Fruit fly (Drosophila melanogaster): Measurements from ENCODE around the gene cDIP.

The cDIP gene

dm6 chr3R:21199953-21200368 is 39.1 kb upstream of the cDIP start (continued):
- TF ChIP-seq CG15269 (tag; optimal IDR thresholded peaks at IDR 0.05) = no peak
- peak; percentile 6; the same call in 1 of the 2 replicates for TF ChIP-seq E2f2 (GFP tag; IDR thresholded peaks at IDR 0.05)
- TF ChIP-seq bowl (GFP tag; IDR thresholded peaks at IDR 0.05) = no peak
- no peak for TF ChIP-seq CG15479 (GFP tag; optimal IDR thresholded peaks at IDR 0.05)
- TF ChIP-seq vvl (GFP tag; IDR thresholded peaks at IDR 0.05) = 0 out of 2 replicates have a peak, but pooled peaks have one; percentile 12
- peak; percentile 49 for TF ChIP-seq CG10209 (GFP tag; optimal IDR thresholded peaks at IDR 0.05)
- no peak for TF ChIP-seq CG11398 (GFP tag; optimal IDR thresholded peaks at IDR 0.05)
- TF ChIP-seq abd-A (tag; optimal IDR thresholded peaks at IDR 0.05) = no peak
- TF ChIP-seq CG4328 (GFP tag; optimal IDR thresholded peaks at IDR 0.05) = no peak
- no peak for TF ChIP-seq CG10565 (GFP tag; optimal IDR thresholded peaks at IDR 0.05)
- no peak for TF ChIP-seq Dll (GFP tag; IDR thresholded peaks at IDR 0.05; ENCODE audit: partially characterized antibody)
- TF ChIP-seq HHEX (GFP tag; optimal IDR thresholded peaks at IDR 0.05) = no peak
- TF ChIP-seq wor (GFP tag; IDR thresholded peaks at IDR 0.05) = 0 out of 2 replicates have a peak, but pooled peaks have one; percentile 18
- no peak for TF ChIP-seq Bteb2 (GFP tag; optimal IDR thresholded peaks at IDR 0.05)
- TF ChIP-seq vfl (GFP tag; optimal IDR thresholded peaks at IDR 0.05) = no peak
- TF ChIP-seq lola (GFP tag; optimal IDR thresholded peaks at IDR 0.05) = peak in 1 of 3 experiments; percentile 66
- no peak for TF ChIP-seq CG3847 (GFP tag; IDR thresholded peaks at IDR 0.05)
- TF ChIP-seq slou (GFP tag; optimal IDR thresholded peaks at IDR 0.05) = no peak
- no peak for TF ChIP-seq Dfd (GFP tag; optimal IDR thresholded peaks at IDR 0.05)
- TF ChIP-seq seq (GFP tag; IDR thresholded peaks at IDR 0.05) = peak; percentile 37; the same call in 1 of the 2 replicates
- TF ChIP-seq BtbVII (GFP tag; optimal IDR thresholded peaks at IDR 0.05) = no peak
- TF ChIP-seq H2.0 (GFP tag; IDR thresholded peaks at IDR 0.05) = no peak
- no peak for TF ChIP-seq MBD-R2 (GFP tag; IDR thresholded peaks at IDR 0.05)
- TF ChIP-seq CG4854 (GFP tag; optimal IDR thresholded peaks at IDR 0.05) = no peak
- TF ChIP-seq Trl (optimal IDR thresholded peaks at IDR 0.05) = no peak
- peak; percentile 0 for TF ChIP-seq Trl (GFP tag; optimal IDR thresholded peaks at IDR 0.05)
- TF ChIP-seq Max (GFP tag; optimal IDR thresholded peaks at IDR 0.05) = no peak
- no peak for TF ChIP-seq Fer2 (tag; optimal IDR thresholded peaks at IDR 0.05)
- TF ChIP-seq CG8281 (tag; optimal IDR thresholded peaks at IDR 0.05) = no peak
- TF ChIP-seq B-H2 (GFP tag; optimal IDR thresholded peaks at IDR 0.05) = no peak
- no peak for TF ChIP-seq Bgb (GFP tag; IDR thresholded peaks at IDR 0.05; ENCODE audit: partially characterized antibody)
- TF ChIP-seq CG2678 (tag; optimal IDR thresholded peaks at IDR 0.05) = no peak
- no peak for TF ChIP-seq zf30C (GFP tag; optimal IDR thresholded peaks at IDR 0.05)
- TF ChIP-seq CG13624 (GFP tag; optimal IDR thresholded peaks at IDR 0.05) = no peak
- no peak for TF ChIP-seq caup (GFP tag; optimal IDR thresholded peaks at IDR 0.05; ENCODE audit: severe bottlenecking)
- TF ChIP-seq Lim3 (GFP tag; IDR thresholded peaks at IDR 0.05) = no peak
- no peak for TF ChIP-seq h (optimal IDR thresholded peaks at IDR 0.05)
- TF ChIP-seq CG30431 (GFP tag; optimal IDR thresholded peaks at IDR 0.05) = peak; percentile 27
- no peak for TF ChIP-seq CG15696 (tag; optimal IDR thresholded peaks at IDR 0.05)
- no peak for TF ChIP-seq CG14860 (GFP tag; IDR thresholded peaks at IDR 0.05; ENCODE audit: partially characterized antibody)
- no peak for TF ChIP-seq CG12769 (tag; optimal IDR thresholded peaks at IDR 0.05)
- no peak for TF ChIP-seq CG6254 (GFP tag; optimal IDR thresholded peaks at IDR 0.05)
- no peak for TF ChIP-seq amos (GFP tag; IDR thresholded peaks at IDR 0.05; ENCODE audit: partially characterized antibody)
- no peak for TF ChIP-seq Lhr (GFP tag; optimal IDR thresholded peaks at IDR 0.05)
- TF ChIP-seq CG11696 (GFP tag; IDR thresholded peaks at IDR 0.05) = no peak
- TF ChIP-seq CG31388 (GFP tag; optimal IDR thresholded peaks at IDR 0.05) = no peak
- TF ChIP-seq Oaz (GFP tag; IDR thresholded peaks at IDR 0.05) = no peak
- TF ChIP-seq CG6683 (GFP tag; optimal IDR thresholded peaks at IDR 0.05) = no peak
- TF ChIP-seq Doc2 (GFP tag; IDR thresholded peaks at IDR 0.05) = no peak
- TF ChIP-seq cg (GFP tag; optimal IDR thresholded peaks at IDR 0.05) = no peak
- no peak for TF ChIP-seq MESR4 (GFP tag; optimal IDR thresholded peaks at IDR 0.05)

Measured in whole organism, embryonic.